Fruit fly (Drosophila melanogaster): ENCODE results near the gene noc.

Gene noc

dm6 chr2L:14512811-14513389, 22.2 kb downstream of the noc start (continued):
- no peak for TF ChIP-seq Doc3 (GFP tag; IDR thresholded peaks at IDR 0.05; ENCODE audit: partially characterized antibody)
- peak; percentile 21 for TF ChIP-seq cwo (GFP tag; optimal IDR thresholded peaks at IDR 0.05)
- peak; percentile 32 for TF ChIP-seq repo (GFP tag; optimal IDR thresholded peaks at IDR 0.05)
- TF ChIP-seq jing (GFP tag; optimal IDR thresholded peaks at IDR 0.05), result peak; percentile 69
- TF ChIP-seq Xrp1 (GFP tag; IDR thresholded peaks at IDR 0.05), result peak; percentile 90
- no peak for TF ChIP-seq insv (GFP tag; optimal IDR thresholded peaks at IDR 0.05)
- TF ChIP-seq D19B (GFP tag; optimal IDR thresholded peaks at IDR 0.05), result peak; percentile 4
- TF ChIP-seq gsb (GFP tag; IDR thresholded peaks at IDR 0.05), result no peak
- peak; percentile 78 for TF ChIP-seq CG4820 (GFP tag; optimal IDR thresholded peaks at IDR 0.05)
- no peak for TF ChIP-seq mirr (GFP tag; optimal IDR thresholded peaks at IDR 0.05)
- TF ChIP-seq Stat92E (GFP tag; optimal IDR thresholded peaks at IDR 0.05), result peak in 1 of 3 experiments; percentile 18
- TF ChIP-seq Dek (tag; optimal IDR thresholded peaks at IDR 0.05), result no peak
- TF ChIP-seq CG10654 (GFP tag; optimal IDR thresholded peaks at IDR 0.05), result peak; percentile 52
- TF ChIP-seq grn (GFP tag; optimal IDR thresholded peaks at IDR 0.05), result peak; percentile 51

DNA sequence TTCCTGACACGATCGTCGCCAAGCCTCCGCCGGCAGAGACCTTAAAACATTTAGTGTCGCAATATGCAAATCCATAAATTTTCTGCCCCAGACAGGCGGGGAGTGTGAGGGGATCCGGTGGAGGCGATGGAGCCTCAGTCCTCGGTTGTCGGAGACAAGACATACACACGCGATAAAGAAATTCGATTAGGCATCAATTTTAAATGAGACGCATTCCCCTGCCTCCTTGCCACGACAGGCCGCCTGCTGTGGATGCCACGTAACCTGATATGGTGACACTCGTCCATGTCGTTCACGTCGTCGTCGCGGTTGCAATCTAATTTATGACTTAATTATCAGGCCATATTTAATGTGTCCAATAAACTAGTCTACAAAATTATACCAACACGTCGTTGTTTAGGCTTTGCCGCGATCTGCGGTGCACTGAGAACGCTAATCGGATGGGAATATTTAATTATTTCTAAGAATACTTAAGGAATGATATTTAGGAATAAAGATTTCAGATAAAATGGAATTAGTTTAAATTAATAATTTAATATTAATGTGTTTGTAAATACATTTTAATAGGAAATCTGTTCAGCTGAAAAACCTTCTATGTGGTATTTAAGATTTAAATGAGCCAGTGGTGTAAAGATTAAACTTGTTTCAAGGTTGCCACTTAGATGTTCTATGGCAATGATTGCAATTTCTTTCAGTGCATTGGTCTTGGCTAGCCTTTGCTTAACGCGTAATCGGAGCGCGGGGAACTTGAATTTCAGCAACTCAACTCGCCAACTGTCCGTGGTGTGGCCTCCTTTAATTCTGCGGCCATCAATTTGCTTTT, 24.8 kb downstream of the noc start:
- peak; percentile 73; the same call in 2 of the 3 replicates for TF ChIP-seq ci (GFP tag; IDR thresholded peaks at IDR 0.05)
- no peak for TF ChIP-seq klu (GFP tag; IDR thresholded peaks at IDR 0.05)
- TF ChIP-seq Ada2b (GFP tag; IDR thresholded peaks at IDR 0.05), result peak; percentile 38; the same call in 1 of the 2 replicates
- no peak for TF ChIP-seq Elba2 (GFP tag; optimal IDR thresholded peaks at IDR 0.05)
- TF ChIP-seq Doc2 (GFP tag; IDR thresholded peaks at IDR 0.05), result no peak
- TF ChIP-seq gcm2 (GFP tag; optimal IDR thresholded peaks at IDR 0.05), result no peak
- TF ChIP-seq lab (GFP tag; optimal IDR thresholded peaks at IDR 0.05), result peak; percentile 47
- TF ChIP-seq chn (GFP tag; optimal IDR thresholded peaks at IDR 0.05), result peak; percentile 9
- TF ChIP-seq sna (GFP tag; IDR thresholded peaks at IDR 0.05; ENCODE audit: partially characterized antibody), result no peak
- peak; percentile 71 for TF ChIP-seq CG10209 (GFP tag; optimal IDR thresholded peaks at IDR 0.05)
- no peak for TF ChIP-seq lov (optimal IDR thresholded peaks at IDR 0.05)
- TF ChIP-seq lov (GFP tag; IDR thresholded peaks at IDR 0.05), result 0 out of 3 replicates have a peak, but pooled peaks have one; percentile 59
- TF ChIP-seq zfh2 (GFP tag; optimal IDR thresholded peaks at IDR 0.05), result no peak
- no peak for TF ChIP-seq fu2 (GFP tag; optimal IDR thresholded peaks at IDR 0.05)
- no peak for TF ChIP-seq ab (GFP tag; optimal IDR thresholded peaks at IDR 0.05)
- TF ChIP-seq sr (GFP tag; IDR thresholded peaks at IDR 0.05), result no peak
- no peak for TF ChIP-seq bab2 (GFP tag; optimal IDR thresholded peaks at IDR 0.05)
- TF ChIP-seq disco-r (GFP tag; optimal IDR thresholded peaks at IDR 0.05), result no peak
- TF ChIP-seq eve (GFP tag; optimal IDR thresholded peaks at IDR 0.05), result peak in 1 of 2 experiments; percentile 85
- no peak for TF ChIP-seq CG11456 (GFP tag; IDR thresholded peaks at IDR 0.05)
- TF ChIP-seq esg (GFP tag; conservative IDR thresholded peaks at IDR 0.05), result peak; percentile 63
- peak; percentile 62 for TF ChIP-seq HLHmδ (GFP tag; optimal IDR thresholded peaks at IDR 0.05)
- TF ChIP-seq CG4820 (GFP tag; optimal IDR thresholded peaks at IDR 0.05), result peak; percentile 56
- TF ChIP-seq slbo (GFP tag; IDR thresholded peaks at IDR 0.05), result no peak
- TF ChIP-seq Nf-YC (tag; optimal IDR thresholded peaks at IDR 0.05), result no peak
- TF ChIP-seq CG7839 (tag; optimal IDR thresholded peaks at IDR 0.05), result peak; percentile 77
- no peak for TF ChIP-seq Fer2 (tag; optimal IDR thresholded peaks at IDR 0.05)
- no peak for TF ChIP-seq CG9797 (GFP tag; optimal IDR thresholded peaks at IDR 0.05)
- peak; percentile 59 for TF ChIP-seq CG30431 (GFP tag; optimal IDR thresholded peaks at IDR 0.05)
- no peak for TF ChIP-seq CG13624 (GFP tag; optimal IDR thresholded peaks at IDR 0.05)
- TF ChIP-seq kni (GFP tag; optimal IDR thresholded peaks at IDR 0.05), result peak; percentile 57
- TF ChIP-seq Myb (GFP tag; optimal IDR thresholded peaks at IDR 0.05), result no peak
- TF ChIP-seq CG14441 (GFP tag; IDR thresholded peaks at IDR 0.05), result peak; percentile 56; the same call in 1 of the 2 replicates
- peak; percentile 61 for TF ChIP-seq az2 (GFP tag; optimal IDR thresholded peaks at IDR 0.05)
- no peak for TF ChIP-seq fd3F (GFP tag; optimal IDR thresholded peaks at IDR 0.05)

Measured in whole organism, embryonic.